Worm (Caenorhabditis elegans) whole organism, L4 larva: ENCODE measurements around the gene set-13.

Experiments
- D1046.2 ChIP-seq: fragments of 200-800 bp; sonication (Bioruptor generic); IDR thresholded peaks from 2 replicates; pipeline ENCODE4 v1.3.6; 2022; ENCODE audit warnings: missing genetic modification characterization, missing compliant biosample characterization
- F26F4.8 ChIP-seq: fragments of 200-800 bp; sonication (Bioruptor generic); conservative IDR thresholded peaks from 2 replicates; pipeline ENCODE4 v1.3.6; 2022; ENCODE audit warnings: missing genetic modification characterization, missing compliant biosample characterization
- F44E2.7 ChIP-seq: fragments of 200-800 bp; sonication (Bioruptor generic); IDR thresholded peaks from 2 replicates; pipeline ENCODE4 v2.1.2; 2022; ENCODE audit warnings: missing genetic modification characterization, missing compliant biosample characterization
- T20F7.1 ChIP-seq: fragments of 200-800 bp; sonication (Bioruptor generic); optimal IDR thresholded peaks from 2 replicates; lab custom pipeline; 2018; ENCODE audit warnings: mild to moderate bottlenecking, missing genetic modification characterization, missing compliant biosample characterization
- T26A8.4 ChIP-seq: fragments of 200-800 bp; sonication (Bioruptor generic); IDR thresholded peaks from 2 replicates; pipeline ENCODE4 v1.3.6; 2022; ENCODE audit warnings: missing genetic modification characterization, missing compliant biosample characterization
- aha-1 ChIP-seq: fragments of 150-350 bp; peaks from one replicate; lab custom pipeline; 2014; ENCODE audit warnings: missing biosample characterization, missing genetic modification characterization
- ceh-32 ChIP-seq: sonication (generic microtip); optimal IDR thresholded peaks from 2 replicates; lab custom pipeline; 2016; ENCODE audit warnings: mild to moderate bottlenecking, missing genetic modification characterization, missing compliant biosample characterization; ENCODE audit not compliant: poor library complexity
- ceh-44 ChIP-seq: fragments of 200-800 bp; sonication (Bioruptor generic); IDR thresholded peaks from 2 replicates; pipeline ENCODE4 v1.3.6; 2022; ENCODE audit warnings: missing genetic modification reagents, missing genetic modification characterization, missing compliant biosample characterization
- ceh-62 ChIP-seq: sonication (generic microtip); optimal IDR thresholded peaks from 2 replicates; lab custom pipeline; 2017; ENCODE audit warnings: missing biosample characterization, missing genetic modification characterization
- ceh-82 ChIP-seq: sonication (generic microtip); optimal IDR thresholded peaks from 2 replicates; lab custom pipeline; 2017; ENCODE audit warnings: missing biosample characterization, missing genetic modification characterization
- cey-2 ChIP-seq: sonication (generic microtip); optimal IDR thresholded peaks from 3 replicates; lab custom pipeline; 2017; ENCODE audit warnings: missing genetic modification characterization, mild to moderate bottlenecking, missing compliant biosample characterization, antibody characterized with exemption, borderline replicate concordance; ENCODE audit not compliant: insufficient read depth
- ctbp-1 ChIP-seq: fragments of 200-800 bp; sonication (Bioruptor generic); IDR thresholded peaks from 2 replicates; pipeline ENCODE4 v1.3.6; 2022; ENCODE audit warnings: missing genetic modification reagents, missing genetic modification characterization, missing compliant biosample characterization
- daf-16 ChIP-seq, 3 experiments: sonication (generic microtip); optimal IDR thresholded peaks; 2 replicates each; lab custom pipeline; 2016 to 2017; ENCODE audit warnings: missing genetic modification characterization in 3 of 3, missing genetic modification reagents in 3 of 3, mild to moderate bottlenecking in 2 of 3, missing compliant biosample characterization in 2 of 3, missing biosample characterization in 1 of 3, moderate library complexity in 1 of 3
- dpl-1 ChIP-seq: fragments of 150-350 bp; optimal IDR thresholded peaks from 2 replicates; lab custom pipeline; 2014; ENCODE audit warnings: missing biosample characterization, missing genetic modification reagents, missing genetic modification characterization
- duxl-1 ChIP-seq: sonication (generic microtip); optimal IDR thresholded peaks from 2 replicates; lab custom pipeline; 2016; ENCODE audit warnings: mild to moderate bottlenecking, missing genetic modification characterization, moderate library complexity, missing compliant biosample characterization; ENCODE audit not compliant: poor library complexity
- dve-1 ChIP-seq: sonication (generic microtip); optimal IDR thresholded peaks from 2 replicates; lab custom pipeline; 2017; ENCODE audit warnings: antibody characterized with exemption, mild to moderate bottlenecking, missing genetic modification characterization, missing compliant biosample characterization; ENCODE audit not compliant: insufficient read depth
- fkh-10 ChIP-seq: fragments of 150-350 bp; optimal IDR thresholded peaks from 2 replicates; lab custom pipeline; 2014; ENCODE audit warnings: missing biosample characterization, missing genetic modification reagents, missing genetic modification characterization
- fos-1 ChIP-seq: fragments of 150-350 bp; optimal IDR thresholded peaks from 2 replicates; lab custom pipeline; 2014; ENCODE audit warnings: missing biosample characterization, missing genetic modification characterization
- hlh-11 ChIP-seq: fragments of 200-800 bp; sonication (Bioruptor generic); optimal IDR thresholded peaks from 2 replicates; lab custom pipeline; 2018; ENCODE audit warnings: mild to moderate bottlenecking, missing genetic modification characterization, missing compliant biosample characterization
- hlh-30 ChIP-seq: sonication (generic microtip); optimal IDR thresholded peaks from 2 replicates; lab custom pipeline; 2017; ENCODE audit warnings: antibody characterized with exemption, mild to moderate bottlenecking, missing genetic modification characterization, missing compliant biosample characterization; ENCODE audit not compliant: insufficient read depth
- hmg-1.1 ChIP-seq: fragments of 200-800 bp; sonication (Bioruptor generic); IDR thresholded peaks from 2 replicates; pipeline ENCODE4 v1.3.6; 2022; ENCODE audit warnings: missing genetic modification reagents, missing genetic modification characterization, missing compliant biosample characterization
- lin-15B ChIP-seq: fragments of 150-350 bp; sonication (generic microtip); optimal IDR thresholded peaks from 3 replicates; lab custom pipeline; 2014; ENCODE audit warnings: missing biosample characterization, missing genetic modification characterization
- lin-38 ChIP-seq: fragments of 200-800 bp; sonication (Bioruptor generic); IDR thresholded peaks from 2 replicates; pipeline ENCODE4 v1.3.6; 2022; ENCODE audit warnings: missing genetic modification reagents, missing genetic modification characterization, missing compliant biosample characterization
- lir-3 ChIP-seq: sonication (generic microtip); optimal IDR thresholded peaks from 2 replicates; lab custom pipeline; 2016; ENCODE audit warnings: mild to moderate bottlenecking, missing genetic modification characterization, missing compliant biosample characterization
- mep-1 ChIP-seq: fragments of 150-350 bp; sonication (generic microtip); optimal IDR thresholded peaks from 3 replicates; lab custom pipeline; 2014; ENCODE audit warnings: missing biosample characterization, missing genetic modification characterization
- nhr-11 ChIP-seq: fragments of 150-350 bp; optimal IDR thresholded peaks from 2 replicates; lab custom pipeline; 2014; ENCODE audit warnings: missing biosample characterization, missing genetic modification characterization
- nhr-237 ChIP-seq: sonication (generic microtip); optimal IDR thresholded peaks from 2 replicates; lab custom pipeline; 2017; ENCODE audit warnings: missing biosample characterization, missing genetic modification characterization
- nhr-28 ChIP-seq: fragments of 150-350 bp; optimal IDR thresholded peaks from 2 replicates; lab custom pipeline; 2014; ENCODE audit warnings: missing biosample characterization, missing genetic modification characterization
- nhr-41 ChIP-seq: fragments of 200-800 bp; sonication (Bioruptor generic); IDR thresholded peaks from 2 replicates; pipeline ENCODE4 v1.3.6; 2022; ENCODE audit warnings: missing genetic modification reagents, missing genetic modification characterization, missing compliant biosample characterization
- pha-4 ChIP-seq, 2 experiments: fragments of 150-350 bp in 1 of 2; fragments of 200-800 bp in 1 of 2; sonication (Bioruptor generic) in 1 of 2; IDR thresholded peaks in 1 of 2; optimal IDR thresholded peaks in 1 of 2; 2 replicates each; pipeline versions ENCODE4 v1.3.6 to Lab custom; 2014 to 2022; ENCODE audit warnings: missing genetic modification characterization in 2 of 2, missing genetic modification reagents in 2 of 2, missing biosample characterization in 1 of 2, missing compliant biosample characterization in 1 of 2
- php-3 ChIP-seq: fragments of 200-800 bp; sonication (Bioruptor generic); IDR thresholded peaks from 2 replicates; pipeline ENCODE4 v1.3.6; 2022; ENCODE audit warnings: missing genetic modification reagents, missing genetic modification characterization, missing compliant biosample characterization
- saeg-2 ChIP-seq: fragments of 200-800 bp; sonication (Bioruptor generic); IDR thresholded peaks from 2 replicates; pipeline ENCODE4 v1.3.6; 2022; ENCODE audit warnings: missing genetic modification reagents, missing genetic modification characterization, missing compliant biosample characterization
- spr-3 ChIP-seq: fragments of 200-800 bp; sonication (Bioruptor generic); optimal IDR thresholded peaks from 2 replicates; lab custom pipeline; 2018; ENCODE audit warnings: mild to moderate bottlenecking, missing genetic modification characterization, missing compliant biosample characterization
- tra-1 ChIP-seq: fragments of 200-800 bp; sonication (Bioruptor generic); IDR thresholded peaks from 2 replicates; pipeline ENCODE4 v1.3.6; 2022; ENCODE audit warnings: missing genetic modification reagents, missing genetic modification characterization, missing compliant biosample characterization
- unc-39 ChIP-seq: sonication (generic microtip); optimal IDR thresholded peaks from 2 replicates; lab custom pipeline; 2017; ENCODE audit warnings: missing biosample characterization, missing genetic modification characterization
- unc-62 ChIP-seq, 3 experiments: fragments of 150-350 bp in 1 of 3; sonication (generic microtip); optimal IDR thresholded peaks in 2 of 3; peaks in 1 of 3; 1 replicate in 1 of 3; 2 replicates in 2 of 3; lab custom pipeline; 2014 to 2017; ENCODE audit warnings: missing biosample characterization in 3 of 3, missing genetic modification characterization in 3 of 3, missing genetic modification reagents in 3 of 3, missing genotype in 1 of 3
- zip-2 ChIP-seq: fragments of 150-350 bp; optimal IDR thresholded peaks from 2 replicates; lab custom pipeline; 2014; ENCODE audit warnings: missing biosample characterization, missing genetic modification characterization
- ztf-7 ChIP-seq: fragments of 150-350 bp; optimal IDR thresholded peaks from 2 replicates; lab custom pipeline; 2014; ENCODE audit warnings: missing biosample characterization, missing genetic modification characterization

set-13 gene

ce11 chrII:2805566-2805965 lies 11.2 kb upstream of the set-13 start:
- TF ChIP-seq nhr-28 (tag; lab: Kevin White, UChicago), result peak; percentile 12
- TF ChIP-seq hlh-11 (tag; lab: Kevin White, UChicago), result no peak

- TF ChIP-seq fos-1 (tag; lab: Kevin White, UChicago) (no peak), nhr-11 (tag; lab: Kevin White, UChicago) (peak; percentile 38), nhr-28 (tag; lab: Kevin White, UChicago) (peak; percentile 35), F44E2.7 (GFP tag; lab: Robert Waterston, UW) (no peak), F26F4.8 (GFP tag; lab: Robert Waterston, UW) (no peak), hmg-1.1 (GFP tag; lab: Robert Waterston, UW) (0 out of 2 replicates have a peak, but pooled peaks have one; percentile 23), dve-1 (tag; lab: Kevin White, UChicago) (peak; percentile 26), hlh-30 (tag; lab: Kevin White, UChicago) (peak; percentile 75), aha-1 (peak; percentile 95), ceh-62 (tag; lab: Kevin White, UChicago) (no peak)
Measured at ce11 chrII:2807674-2808206, 9.0 kb upstream of the set-13 start, which contains the start of gene K12H6.12. Gene K12H6.12 (plus strand): TSS chrII:2808156.

- no peak for TF ChIP-seq spr-3 (GFP tag; lab: Kevin White, UChicago)
- TF ChIP-seq, all 104 proteins: peak for 0
Measured at ce11 chrII:2815017-2815416, 1.8 kb upstream of the set-13 start.

ce11 chrII:2815444-2815843 lies 1.3 kb upstream of the set-13 start, which contains the start of gene K12H6.2:
Gene K12H6.2 (minus strand): TSS chrII:2815544.
- TF ChIP-seq ctbp-1 (no peak), nhr-41 (GFP tag; lab: Robert Waterston, UW) (no peak), unc-62 (GFP tag; optimal IDR thresholded peaks at IDR 0.05 in 1 of 2; lab: Kevin White, UChicago) (no peak), unc-62 (tag; optimal IDR thresholded peaks at IDR 0.05; lab: Kevin White, UChicago) (no peak), lin-15B (tag; lab: Kevin White, UChicago) (no peak), cey-2 (tag; lab: Kevin White, UChicago) (no peak), nhr-237 (no peak), php-3 (GFP tag; lab: Robert Waterston, UW) (no peak), lir-3 (tag; lab: Kevin White, UChicago) (no peak)

ce11 chrII:2822435-2822920 lies 5.7 kb downstream of the set-13 start, which contains the start of the genes fut-4 and K12H6.10:
Gene fut-4 (minus strand): TSS chrII:2822535.
Gene K12H6.10 (plus strand): TSS chrII:2822870.
- TF ChIP-seq nhr-28 (tag; lab: Kevin White, UChicago), result no peak
- TF ChIP-seq ceh-32 (tag; lab: Kevin White, UChicago), result no peak
- no peak for TF ChIP-seq dpl-1
- no peak for TF ChIP-seq T20F7.1 (GFP tag; lab: Kevin White, UChicago)
- no peak for TF ChIP-seq unc-39 (tag; lab: Kevin White, UChicago)
- TF ChIP-seq F26F4.8 (GFP tag; lab: Robert Waterston, UW), result no peak

ce11 chrII:2824169-2824568 lies 7.4 kb downstream of the set-13 start, which contains the start of the genes K12H6.4 and K12H6.9:
Gene K12H6.4 (minus strand): TSS chrII:2824269.
Gene K12H6.9 (plus strand): TSS chrII:2824404.
- no peak for TF ChIP-seq daf-16 (GFP tag; optimal IDR thresholded peaks at IDR 0.05; lab: Kevin White, UChicago)
- no peak for TF ChIP-seq daf-16 (tag; optimal IDR thresholded peaks at IDR 0.05; lab: Kevin White, UChicago)
- TF ChIP-seq T20F7.1 (GFP tag; lab: Kevin White, UChicago), result no peak
- TF ChIP-seq php-3 (GFP tag; lab: Robert Waterston, UW), result no peak
- no peak for TF ChIP-seq fkh-10 (GFP tag; lab: Kevin White, UChicago)
- no peak for TF ChIP-seq zip-2 (tag; lab: Kevin White, UChicago)
- TF ChIP-seq lin-38 (GFP tag; lab: Robert Waterston, UW), result no peak
- no peak for TF ChIP-seq pha-4 (GFP tag; IDR thresholded peaks at IDR 0.05; lab: Robert Waterston, UW)
- TF ChIP-seq pha-4 (tag; optimal IDR thresholded peaks at IDR 0.05; lab: Kevin White, UChicago), result no peak
- no peak for TF ChIP-seq mep-1
- TF ChIP-seq saeg-2, result no peak
- no peak for TF ChIP-seq D1046.2 (GFP tag; lab: Robert Waterston, UW)
- TF ChIP-seq tra-1, result no peak
- no peak for TF ChIP-seq nhr-11 (tag; lab: Kevin White, UChicago)
- no peak for TF ChIP-seq duxl-1 (tag; lab: Kevin White, UChicago)
- TF ChIP-seq ceh-44 (GFP tag; lab: Robert Waterston, UW), result no peak
- no peak for TF ChIP-seq ztf-7 (tag; lab: Kevin White, UChicago)
- no peak for TF ChIP-seq T26A8.4 (GFP tag; lab: Robert Waterston, UW)
- TF ChIP-seq ceh-82, result no peak
- TF ChIP-seq, all 104 proteins: peak for 0
